Worm (Caenorhabditis elegans) whole organism, L1 larva: ENCODE data around the gene eat-3.

ENCODE experiments used
- C34B4.2 ChIP-seq: sonication (generic microtip); optimal IDR thresholded peaks from 2 replicates; lab custom pipeline; 2017; ENCODE audit warnings: mild to moderate bottlenecking, missing genetic modification characterization, missing compliant biosample characterization
- F16B12.6 ChIP-seq: fragments of 150-350 bp; optimal IDR thresholded peaks from 2 replicates; lab custom pipeline; 2014; ENCODE audit warnings: missing biosample characterization, missing genetic modification characterization
- Y116A8C.19 ChIP-seq: sonication (generic microtip); optimal IDR thresholded peaks from 2 replicates; lab custom pipeline; 2016; ENCODE audit warnings: missing compliant biosample characterization, missing genetic modification characterization, borderline replicate concordance
- blmp-1 ChIP-seq: fragments of 150-350 bp; optimal IDR thresholded peaks from 2 replicates; lab custom pipeline; 2014; ENCODE audit warnings: missing biosample characterization, missing genetic modification characterization
- ceh-88 ChIP-seq: fragments of 200-800 bp; sonication (Bioruptor generic); IDR thresholded peaks from 2 replicates; pipeline ENCODE4 v1.3.6; 2022; ENCODE audit warnings: missing genetic modification characterization, missing compliant biosample characterization
- ces-1 ChIP-seq: fragments of 150-350 bp; optimal IDR thresholded peaks from 2 replicates; lab custom pipeline; 2014; ENCODE audit warnings: missing biosample characterization, missing genetic modification reagents, missing genetic modification characterization
- dpl-1 ChIP-seq, 3 experiments: fragments of 150-350 bp in 2 of 3; sonication (generic microtip) in 1 of 3; optimal IDR thresholded peaks; 2 replicates each; lab custom pipeline; 2014 to 2017; ENCODE audit warnings: missing biosample characterization in 3 of 3, missing genetic modification characterization in 3 of 3, missing genetic modification reagents in 3 of 3
- dsc-1 ChIP-seq: sonication (generic microtip); optimal IDR thresholded peaks from 2 replicates; lab custom pipeline; 2016; ENCODE audit warnings: mild to moderate bottlenecking, missing genetic modification characterization, missing compliant biosample characterization
- efl-1 ChIP-seq, 4 experiments: fragments of 150-350 bp; optimal IDR thresholded peaks in 3 of 4; peaks in 1 of 4; 1 replicate in 1 of 4; 2 replicates in 3 of 4; lab custom pipeline; 2014; ENCODE audit warnings: missing biosample characterization in 2 of 4, missing genetic modification characterization in 2 of 4, missing genetic modification reagents in 2 of 4
- egl-27 ChIP-seq, 2 experiments: fragments of 150-350 bp in 1 of 2; sonication (generic microtip); optimal IDR thresholded peaks; 3 replicates each; lab custom pipeline; 2017 to 2018; ENCODE audit warnings: missing biosample characterization in 2 of 2, missing genetic modification characterization in 2 of 2, missing genetic modification reagents in 2 of 2
- elt-3 ChIP-seq, 6 experiments: fragments of 150-350 bp in 1 of 6; sonication (generic microtip); optimal IDR thresholded peaks; 2 replicates each; lab custom pipeline; 2017 to 2018; ENCODE audit warnings: missing biosample characterization in 6 of 6, missing genetic modification characterization in 6 of 6, inconsistent platforms in 1 of 6
- ets-5 ChIP-seq: fragments of 200-800 bp; sonication (Bioruptor generic); IDR thresholded peaks from 2 replicates; pipeline ENCODE4 v1.3.6; 2022; ENCODE audit warnings: missing genetic modification characterization, missing compliant biosample characterization
- fkh-10 ChIP-seq: sonication (generic microtip); optimal IDR thresholded peaks from 2 replicates; lab custom pipeline; 2017; ENCODE audit warnings: missing biosample characterization, missing genetic modification reagents, missing genetic modification characterization
- fos-1 ChIP-seq: fragments of 150-350 bp; optimal IDR thresholded peaks from 2 replicates; lab custom pipeline; 2014; ENCODE audit warnings: missing biosample characterization, missing genetic modification characterization
- hlh-17 ChIP-seq: fragments of 200-800 bp; sonication (Bioruptor generic); optimal IDR thresholded peaks from 2 replicates; lab custom pipeline; 2018; ENCODE audit warnings: missing genetic modification characterization, mild to moderate bottlenecking, missing compliant biosample characterization, moderate library complexity, borderline replicate concordance
- hlh-4 ChIP-seq: sonication (generic microtip); optimal IDR thresholded peaks from 2 replicates; lab custom pipeline; 2016; ENCODE audit warnings: mild to moderate bottlenecking, missing genetic modification characterization, missing compliant biosample characterization
- hpl-2 ChIP-seq: fragments of 150-350 bp; optimal IDR thresholded peaks from 2 replicates; lab custom pipeline; 2014; ENCODE audit warnings: missing biosample characterization, missing genetic modification reagents, missing genetic modification characterization
- irx-1 ChIP-seq: sonication (generic microtip); optimal IDR thresholded peaks from 2 replicates; lab custom pipeline; 2016; ENCODE audit warnings: missing genetic modification characterization, missing compliant biosample characterization
- isw-1 ChIP-seq: fragments of 200-800 bp; sonication (Bioruptor generic); IDR thresholded peaks from 2 replicates; pipeline ENCODE4 v1.3.6; 2022; ENCODE audit warnings: missing genetic modification characterization, missing compliant biosample characterization
- lin-14 ChIP-seq: fragments of 200-800 bp; sonication (Bioruptor generic); optimal IDR thresholded peaks from 2 replicates; lab custom pipeline; 2018; ENCODE audit warnings: mild to moderate bottlenecking, missing genetic modification characterization, moderate library complexity, missing compliant biosample characterization
- lin-39 ChIP-seq: fragments of 150-350 bp; optimal IDR thresholded peaks from 2 replicates; lab custom pipeline; 2014; ENCODE audit warnings: missing biosample characterization, missing genetic modification reagents, missing genetic modification characterization
- lsy-2 ChIP-seq, 2 experiments: fragments of 150-350 bp; optimal IDR thresholded peaks; 2 replicates each; lab custom pipeline; 2014; ENCODE audit warnings: missing biosample characterization in 2 of 2, missing genetic modification characterization in 2 of 2
- mab-9 ChIP-seq: fragments of 200-800 bp; sonication (Bioruptor generic); IDR thresholded peaks from 2 replicates; pipeline ENCODE4 v1.3.6; 2022; ENCODE audit warnings: missing genetic modification reagents, missing genetic modification characterization, missing compliant biosample characterization
- mdl-1 ChIP-seq, 2 experiments: fragments of 150-350 bp; optimal IDR thresholded peaks; 2 replicates each; lab custom pipeline; 2014 to 2017; ENCODE audit warnings: missing biosample characterization in 2 of 2, missing genetic modification characterization in 2 of 2, inconsistent platforms in 1 of 2
- mep-1 ChIP-seq: fragments of 150-350 bp; optimal IDR thresholded peaks from 2 replicates; lab custom pipeline; 2014; ENCODE audit warnings: missing biosample characterization, missing genetic modification characterization
- nhr-11 ChIP-seq: fragments of 150-350 bp; optimal IDR thresholded peaks from 2 replicates; lab custom pipeline; 2014; ENCODE audit warnings: missing biosample characterization, missing genetic modification characterization
- nhr-77 ChIP-seq: fragments of 150-350 bp; optimal IDR thresholded peaks from 2 replicates; lab custom pipeline; 2014; ENCODE audit warnings: missing biosample characterization, missing genetic modification characterization
- pax-3 ChIP-seq: fragments of 200-800 bp; sonication (Bioruptor generic); optimal IDR thresholded peaks from 2 replicates; lab custom pipeline; 2018; ENCODE audit warnings: mild to moderate bottlenecking, missing genetic modification characterization, moderate library complexity, missing compliant biosample characterization
- rnt-1 ChIP-seq: sonication (generic microtip); optimal IDR thresholded peaks from 2 replicates; lab custom pipeline; 2016; ENCODE audit warnings: mild to moderate bottlenecking, missing genetic modification characterization, moderate library complexity, missing compliant biosample characterization
- snpc-4 ChIP-seq: fragments of 150-350 bp; optimal IDR thresholded peaks from 2 replicates; lab custom pipeline; 2014; ENCODE audit warnings: missing biosample characterization, missing genetic modification characterization
- sup-37 ChIP-seq: fragments of 200-800 bp; sonication (Bioruptor generic); optimal IDR thresholded peaks from 2 replicates; lab custom pipeline; 2018; ENCODE audit warnings: mild to moderate bottlenecking, missing genetic modification characterization, missing compliant biosample characterization
- tlp-1 ChIP-seq: fragments of 150-350 bp; optimal IDR thresholded peaks from 2 replicates; lab custom pipeline; 2014; ENCODE audit warnings: missing biosample characterization, missing genetic modification characterization
- unc-130 ChIP-seq: fragments of 150-350 bp; optimal IDR thresholded peaks from 2 replicates; lab custom pipeline; 2017; ENCODE audit warnings: missing biosample characterization, missing genetic modification characterization, inconsistent platforms
- unc-30 ChIP-seq: sonication (generic microtip); optimal IDR thresholded peaks from 2 replicates; lab custom pipeline; 2017; ENCODE audit warnings: missing biosample characterization, missing genetic modification characterization
- unc-62 ChIP-seq: fragments of 150-350 bp; optimal IDR thresholded peaks from 2 replicates; lab custom pipeline; 2014; ENCODE audit warnings: missing biosample characterization, missing genetic modification reagents, missing genetic modification characterization
- unc-98 ChIP-seq: fragments of 200-800 bp; sonication (Bioruptor generic); IDR thresholded peaks from 2 replicates; pipeline ENCODE4 v1.3.6; 2022; ENCODE audit warnings: missing genetic modification characterization, missing compliant biosample characterization
- vab-15 ChIP-seq: sonication (generic microtip); optimal IDR thresholded peaks from 2 replicates; lab custom pipeline; 2017; ENCODE audit warnings: missing genotype, mild to moderate bottlenecking, missing genetic modification characterization, missing compliant biosample characterization
- zag-1 ChIP-seq: fragments of 150-350 bp; optimal IDR thresholded peaks from 2 replicates; lab custom pipeline; 2014; ENCODE audit warnings: missing biosample characterization, missing genetic modification characterization
- zip-4 ChIP-seq: fragments of 200-800 bp; sonication (Bioruptor generic); optimal IDR thresholded peaks from 2 replicates; lab custom pipeline; 2018; ENCODE audit warnings: mild to moderate bottlenecking, missing genetic modification characterization, moderate library complexity, missing compliant biosample characterization

The eat-3 gene

DNA sequence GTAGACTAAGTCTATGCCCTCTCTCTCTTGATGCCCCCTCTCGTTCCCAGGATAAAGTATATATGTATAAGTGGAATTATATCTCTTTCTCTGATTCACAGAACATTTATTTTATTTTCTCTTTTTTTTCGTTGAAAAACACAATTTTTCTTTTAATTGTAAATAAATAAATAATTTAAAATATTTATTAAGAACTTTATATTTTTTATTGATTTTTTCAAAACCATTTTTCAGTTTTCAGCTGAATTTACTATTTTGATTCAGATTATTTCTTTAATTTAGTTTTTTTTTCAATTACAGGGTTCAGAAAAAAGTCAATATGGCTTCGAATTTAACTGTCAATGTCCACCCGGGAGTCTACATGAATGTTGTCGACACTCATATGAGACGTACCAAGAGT, 6.7 kb downstream of the eat-3 start, which contains the start of gene eif-3.F:
TSS of gene eif-3.F (plus strand) at position 301 of the 400 bp plus-strand sequence.
- TF ChIP-seq unc-98 (no peak), fos-1 (tag; lab: Kevin White, UChicago) (no peak)

DNA sequence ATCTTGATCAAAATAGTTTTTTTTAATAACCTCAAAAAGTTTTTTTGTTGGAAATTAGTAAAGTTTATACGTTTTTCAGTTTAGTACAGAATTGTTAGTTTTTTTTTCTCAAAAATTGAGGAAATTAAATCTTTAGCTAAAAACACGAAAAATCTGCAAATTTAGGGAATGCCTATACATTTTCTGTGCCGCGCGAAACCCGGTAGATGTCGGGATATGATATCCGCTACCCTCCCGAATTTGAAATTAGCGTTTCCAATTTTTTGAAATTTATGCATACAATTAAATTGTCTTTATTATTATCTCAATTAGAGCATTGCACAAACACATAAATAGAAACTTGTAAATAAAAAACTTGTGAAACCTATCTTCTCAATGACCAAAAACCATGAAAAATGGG, 8.4 kb downstream of the eat-3 start:
- TF ChIP-seq mdl-1 (tag; optimal IDR thresholded peaks at IDR 0.05; lab: Kevin White, UChicago) = no peak
- no peak for TF ChIP-seq rnt-1 (tag; lab: Kevin White, UChicago)
- no peak for TF ChIP-seq unc-130 (tag; lab: Kevin White, UChicago)
- TF ChIP-seq ces-1 (GFP tag; lab: Kevin White, UChicago) = no peak
- TF ChIP-seq hlh-4 (tag; lab: Kevin White, UChicago) = no peak
- no peak for TF ChIP-seq efl-1 (optimal IDR thresholded peaks at IDR 0.05; lab: Kevin White, UChicago)
- no peak for TF ChIP-seq efl-1 (GFP tag; optimal IDR thresholded peaks at IDR 0.05 in 1 of 2; lab: Kevin White, UChicago)
- no peak for TF ChIP-seq egl-27 (tag; optimal IDR thresholded peaks at IDR 0.05; lab: Kevin White, UChicago)
- TF ChIP-seq zip-4 (GFP tag; lab: Kevin White, UChicago) = no peak

DNA sequence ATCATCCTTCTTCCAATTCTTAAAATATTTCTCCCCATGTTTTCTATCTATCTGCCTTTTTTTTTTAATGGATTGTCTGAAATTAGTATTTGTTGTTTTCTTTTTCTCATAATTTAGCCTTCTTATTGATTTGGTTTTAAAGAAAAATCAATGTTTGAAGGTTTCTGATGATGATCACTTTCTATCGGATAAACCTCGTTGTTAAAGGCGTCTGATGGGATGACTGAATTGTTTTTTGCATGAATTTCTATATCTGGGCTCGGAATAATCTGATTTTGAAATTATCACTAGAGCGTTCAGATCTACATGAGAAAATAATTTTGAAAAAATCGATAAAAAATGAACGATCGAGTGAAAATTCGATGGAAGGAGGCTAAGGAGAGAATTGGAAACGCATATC, 9.0 kb downstream of the eat-3 start, which contains the start of gene scp-1:
TSS of gene scp-1 (plus strand) at position 301 of the 400 bp plus-strand sequence.
- TF ChIP-seq lin-39 (tag; lab: Kevin White, UChicago) = no peak
- no peak for TF ChIP-seq vab-15 (tag; lab: Kevin White, UChicago)
- TF ChIP-seq mab-9 (GFP tag; lab: Robert Waterston, UW) = no peak
- TF ChIP-seq nhr-77 (tag; lab: Kevin White, UChicago) = no peak
- TF ChIP-seq C34B4.2 (tag; lab: Kevin White, UChicago) = no peak
- no peak for TF ChIP-seq tlp-1 (tag; lab: Kevin White, UChicago)

DNA sequence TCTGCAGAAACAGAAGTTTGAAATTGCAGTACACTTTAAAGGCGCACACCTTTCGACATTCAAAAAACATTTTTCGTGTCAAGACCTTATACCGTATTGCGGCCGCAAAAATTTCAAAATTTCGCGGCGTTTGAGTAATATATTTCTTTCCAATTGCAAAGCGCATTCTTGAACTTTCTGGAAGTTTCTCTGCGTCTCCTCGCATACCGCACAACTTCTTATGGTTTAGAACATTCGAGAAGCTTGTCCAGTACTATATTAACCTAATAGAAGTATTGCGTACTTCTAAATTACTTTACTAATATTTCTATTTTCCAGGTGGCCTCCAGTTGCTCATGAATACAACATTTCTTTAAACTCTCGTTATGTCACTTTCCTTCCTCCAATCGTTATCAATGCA, 12.0 kb downstream of the eat-3 start:
- TF ChIP-seq hlh-17 (GFP tag; lab: Kevin White, UChicago) = no peak
- TF ChIP-seq C34B4.2 (tag; lab: Kevin White, UChicago) = no peak
- peak; percentile 32 for TF ChIP-seq mep-1 (tag; lab: Kevin White, UChicago)
- TF ChIP-seq, all 84 proteins: peak for 1

DNA sequence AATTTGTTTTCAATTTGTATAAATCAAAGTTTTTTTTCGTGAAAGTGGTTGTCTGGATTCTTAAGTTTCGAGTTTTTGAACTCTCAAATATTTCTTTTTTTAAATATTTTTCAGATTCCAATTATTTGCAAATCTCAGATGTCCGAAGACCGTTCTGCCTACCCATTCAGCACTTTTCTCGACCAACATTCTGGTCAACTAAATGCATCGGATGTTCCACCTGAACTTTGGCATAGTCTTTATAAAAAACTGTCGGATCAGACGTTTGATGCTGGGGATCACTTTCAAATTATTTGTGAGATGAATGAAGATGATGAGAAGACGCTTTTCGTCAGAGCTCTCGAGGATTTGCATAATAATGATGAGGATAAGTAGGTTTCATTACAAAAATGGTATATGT, 14.2 kb downstream of the eat-3 start, which contains the start of gene ttll-12:
TSS of gene ttll-12 (plus strand) at position 139 of the 400 bp plus-strand sequence.
- TF ChIP-seq mep-1 (tag; lab: Kevin White, UChicago) = peak; percentile 10
- no peak for TF ChIP-seq zip-4 (GFP tag; lab: Kevin White, UChicago)
- TF ChIP-seq, all 84 proteins: peak for 1

DNA sequence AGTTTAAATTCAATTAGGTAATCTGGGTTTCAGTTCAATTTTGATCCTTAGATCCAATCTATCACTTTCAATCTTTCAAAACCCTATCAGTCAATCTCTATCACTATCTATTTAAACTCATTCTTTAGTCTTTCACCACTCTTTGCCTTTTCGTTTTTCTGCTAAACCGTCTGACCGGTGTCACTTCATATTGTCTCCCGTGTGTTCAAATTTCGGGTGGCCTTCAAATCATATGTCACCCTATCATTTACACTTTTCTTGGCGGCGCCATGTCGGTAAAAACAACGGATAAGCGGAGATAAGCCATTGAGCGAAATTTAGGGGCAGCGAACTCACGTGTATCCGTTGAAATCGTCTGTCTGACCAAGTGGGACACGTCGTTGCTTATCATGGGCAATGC, 19.3 kb downstream of the eat-3 start:
- no peak for TF ChIP-seq unc-30 (tag; lab: Kevin White, UChicago)
- peak; percentile 20 for TF ChIP-seq mep-1 (tag; lab: Kevin White, UChicago)
- peak; percentile 73 to 96 (median 89) for TF ChIP-seq elt-3 (tag; optimal IDR thresholded peaks at IDR 0.05; lab: Kevin White, UChicago)
- no peak for TF ChIP-seq vab-15 (tag; lab: Kevin White, UChicago)
- TF ChIP-seq mdl-1 (tag; optimal IDR thresholded peaks at IDR 0.05; lab: Kevin White, UChicago) = peak in 1 of 2 experiments; percentile 70
- TF ChIP-seq zag-1 (tag; lab: Kevin White, UChicago) = no peak
- no peak for TF ChIP-seq dsc-1
- TF ChIP-seq F16B12.6 = no peak
- peak; percentile 96 for TF ChIP-seq blmp-1 (tag; lab: Kevin White, UChicago)
- no peak for TF ChIP-seq Y116A8C.19 (tag; lab: Kevin White, UChicago)
- no peak for TF ChIP-seq ceh-88 (GFP tag; lab: Robert Waterston, UW)
- TF ChIP-seq C34B4.2 (tag; lab: Kevin White, UChicago) = no peak
- no peak for TF ChIP-seq unc-62 (GFP tag; lab: Kevin White, UChicago)
- no peak for TF ChIP-seq unc-98
- peak; percentile 84 for TF ChIP-seq lin-14 (GFP tag; lab: Kevin White, UChicago)
- no peak for TF ChIP-seq hlh-4 (tag; lab: Kevin White, UChicago)
- TF ChIP-seq dpl-1 (GFP tag; optimal IDR thresholded peaks at IDR 0.05; lab: Kevin White, UChicago) = peak in 1 of 3 experiments; percentile 10
- TF ChIP-seq pax-3 (tag; lab: Kevin White, UChicago) = no peak
- TF ChIP-seq hpl-2 (GFP tag; lab: Kevin White, UChicago) = no peak
- no peak for TF ChIP-seq nhr-77 (tag; lab: Kevin White, UChicago)
- TF ChIP-seq irx-1 (tag; lab: Kevin White, UChicago) = no peak
- peak in 1 of 2 experiments; percentile 12 for TF ChIP-seq lsy-2 (tag; optimal IDR thresholded peaks at IDR 0.05; lab: Kevin White, UChicago)
- TF ChIP-seq snpc-4 = no peak
- peak in 1 of 2 experiments; percentile 29 for TF ChIP-seq egl-27 (tag; optimal IDR thresholded peaks at IDR 0.05; lab: Kevin White, UChicago)
- no peak for TF ChIP-seq isw-1
- no peak for TF ChIP-seq nhr-11 (tag; lab: Kevin White, UChicago)
- no peak for TF ChIP-seq sup-37 (GFP tag; lab: Kevin White, UChicago)
- no peak for TF ChIP-seq fkh-10 (GFP tag; lab: Kevin White, UChicago)
- no peak for TF ChIP-seq ets-5 (GFP tag; lab: Robert Waterston, UW)
- no peak for TF ChIP-seq efl-1 (optimal IDR thresholded peaks at IDR 0.05; lab: Kevin White, UChicago)
- TF ChIP-seq efl-1 (GFP tag; optimal IDR thresholded peaks at IDR 0.05 in 1 of 2; lab: Kevin White, UChicago) = no peak
